Fruit fly (Drosophila melanogaster) whole organism, adult: ENCODE measurements around the gene CG5861.

ENCODE experiments used
- CG33017 ChIP-seq: fragments of 200-800 bp; sonication (Bioruptor generic); optimal IDR thresholded peaks from 2 replicates; lab custom pipeline; 2018; ENCODE audit warnings: missing biosample characterization, mild to moderate bottlenecking, missing genetic modification characterization, moderate library complexity
- Clk ChIP-seq: fragments of 200-800 bp; sonication (Bioruptor generic); optimal IDR thresholded peaks from 2 replicates; lab custom pipeline; 2017; ENCODE audit warnings: missing biosample characterization, missing genetic modification characterization
- Hr96 ChIP-seq: fragments of 200-800 bp; sonication (Bioruptor generic); optimal IDR thresholded peaks from 2 replicates; lab custom pipeline; 2016; ENCODE audit warnings: missing biosample characterization, missing genetic modification characterization
- cic ChIP-seq: fragments of 200-800 bp; sonication (Bioruptor generic); optimal IDR thresholded peaks from 2 replicates; lab custom pipeline; 2017; ENCODE audit warnings: missing biosample characterization, mild to moderate bottlenecking, missing genetic modification characterization, moderate library complexity
- cnc ChIP-seq, 2 experiments: fragments of >200 bp; optimal IDR thresholded peaks; 2 replicates each; lab custom pipeline; 2017
- pad ChIP-seq: fragments of 200-800 bp; sonication (Bioruptor generic); optimal IDR thresholded peaks from 3 replicates; lab custom pipeline; 2017; ENCODE audit warnings: missing biosample characterization, missing genetic modification characterization, mild to moderate bottlenecking, moderate library complexity, missing genetic modification reagents
- tj ChIP-seq: fragments of 200-800 bp; sonication (Bioruptor generic); optimal IDR thresholded peaks from 3 replicates; lab custom pipeline; 2017; ENCODE audit warnings: missing biosample characterization, mild to moderate bottlenecking, missing genetic modification characterization, moderate library complexity

- TF ChIP-seq cic (GFP tag; lab: Kevin White, UChicago) (peak; percentile 5), CG33017 (no peak), Hr96 (GFP tag; lab: Kevin White, UChicago) (no peak), Clk (GFP tag; lab: Kevin White, UChicago) (no peak), pad (GFP tag; lab: Kevin White, UChicago) (peak; percentile 14), tj (GFP tag; lab: Kevin White, UChicago) (peak; percentile 70), cnc (optimal IDR thresholded peaks at IDR 0.05; lab: Kevin White, UChicago) (no peak)
These were observed 33.0 kb downstream of the CG5861 start for dm6 chr2L:16274100-16274499.
